Worm (Caenorhabditis elegans) whole organism, L1 larva: ENCODE data around the gene npp-9.

Source experiments
- Y116A8C.19 ChIP-seq: sonication (generic microtip); optimal IDR thresholded peaks from 2 replicates; lab custom pipeline; 2016; ENCODE audit warnings: missing compliant biosample characterization, missing genetic modification characterization, borderline replicate concordance
- ama-1 ChIP-seq: fragments of 150-350 bp; optimal IDR thresholded peaks from 2 replicates; lab custom pipeline; 2014
- ces-1 ChIP-seq: fragments of 150-350 bp; optimal IDR thresholded peaks from 2 replicates; lab custom pipeline; 2014; ENCODE audit warnings: missing biosample characterization, missing genetic modification reagents, missing genetic modification characterization
- elt-3 ChIP-seq, 6 experiments: fragments of 150-350 bp in 1 of 6; sonication (generic microtip); optimal IDR thresholded peaks; 2 replicates each; lab custom pipeline; 2017 to 2018; ENCODE audit warnings: missing biosample characterization in 6 of 6, missing genetic modification characterization in 6 of 6, inconsistent platforms in 1 of 6
- jun-1 ChIP-seq: fragments of 150-350 bp; optimal IDR thresholded peaks from 2 replicates; lab custom pipeline; 2014; ENCODE audit warnings: missing biosample characterization, missing genetic modification reagents, missing genetic modification characterization
- lin-15B ChIP-seq: fragments of 150-350 bp; sonication (generic microtip); optimal IDR thresholded peaks from 3 replicates; lab custom pipeline; 2014; ENCODE audit warnings: missing biosample characterization, missing genetic modification characterization
- nhr-28 ChIP-seq: fragments of 150-350 bp; optimal IDR thresholded peaks from 2 replicates; lab custom pipeline; 2014; ENCODE audit warnings: missing biosample characterization, missing genetic modification characterization
- nhr-47 ChIP-seq: sonication (generic microtip); optimal IDR thresholded peaks from 2 replicates; lab custom pipeline; 2016; ENCODE audit warnings: mild to moderate bottlenecking, missing genetic modification characterization, moderate library complexity, missing compliant biosample characterization
- nhr-76 ChIP-seq: sonication (generic microtip); optimal IDR thresholded peaks from 2 replicates; lab custom pipeline; 2017; ENCODE audit warnings: missing biosample characterization, missing genetic modification characterization
- tbx-2 ChIP-seq: sonication (generic microtip); optimal IDR thresholded peaks from 2 replicates; lab custom pipeline; 2016; ENCODE audit warnings: missing genetic modification characterization, missing compliant biosample characterization

DNA sequence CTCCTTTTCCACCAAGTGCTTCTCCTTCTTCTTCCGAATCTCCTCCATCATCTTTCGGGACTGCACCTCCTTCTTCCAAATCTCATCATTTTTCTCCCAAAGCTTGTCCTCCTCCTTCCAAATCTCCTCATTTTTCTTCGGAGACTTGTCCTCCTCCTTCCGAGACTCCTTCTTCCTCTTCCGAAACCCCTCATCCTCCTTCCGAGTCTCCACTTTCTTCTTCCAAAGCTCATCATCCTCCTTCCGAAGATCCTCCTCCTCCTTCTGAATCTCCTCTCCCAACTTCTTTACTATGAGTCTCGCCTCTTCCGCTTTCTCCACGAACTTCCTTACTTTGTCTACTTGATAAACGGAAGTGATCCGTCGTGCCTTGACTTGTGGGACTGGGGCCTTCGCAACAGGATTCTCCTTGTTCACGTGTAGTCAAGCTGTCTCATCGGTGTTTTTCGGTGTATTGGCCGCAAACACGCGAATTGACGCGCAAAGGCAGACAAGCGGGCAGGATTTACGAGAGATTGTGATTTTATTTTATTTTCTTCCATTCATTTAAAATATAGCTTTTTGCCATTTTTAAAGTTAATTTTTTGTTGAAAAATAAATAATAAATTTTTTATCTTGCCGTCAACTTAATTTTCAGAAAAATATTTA, 48.4 kb upstream of the npp-9 start, which contains the start of the genes K01A11.3 and C34C12.12:
- no peak for TF ChIP-seq tbx-2 (tag; lab: Kevin White, UChicago)
- no peak for TF ChIP-seq ama-1 (lab: Kevin White, UChicago)
- TF ChIP-seq nhr-28 (tag; lab: Kevin White, UChicago): no peak
- no peak for TF ChIP-seq nhr-76 (tag; lab: Kevin White, UChicago)
- no peak for TF ChIP-seq nhr-47 (tag; lab: Kevin White, UChicago)
- no peak for TF ChIP-seq elt-3 (tag; optimal IDR thresholded peaks at IDR 0.05; lab: Kevin White, UChicago)
- no peak for TF ChIP-seq Y116A8C.19 (tag; lab: Kevin White, UChicago)
- TF ChIP-seq ces-1: no peak
- TF ChIP-seq lin-15B (tag; lab: Kevin White, UChicago): no peak
- TF ChIP-seq jun-1: no peak
